Fruit fly (Drosophila melanogaster) whole organism: ENCODE data around the gene lmd.

Experiments
- CG8478 ChIP-seq: fragments of >200 bp; optimal IDR thresholded peaks from 2 replicates; lab custom pipeline; 2018; ENCODE audit warnings: inconsistent platforms
- Dll ChIP-seq: fragments of >200 bp; optimal IDR thresholded peaks from 2 replicates; lab custom pipeline; 2017
- EcR ChIP-seq, 2 experiments: fragments of >200 bp; optimal IDR thresholded peaks; 2 replicates each; lab custom pipeline; 2017; ENCODE audit warnings: missing biosample characterization in 2 of 2, missing genetic modification characterization in 2 of 2, missing genetic modification reagents in 2 of 2
- pan ChIP-seq: fragments of >200 bp; optimal IDR thresholded peaks from 2 replicates; lab custom pipeline; 2017
- psq ChIP-seq: fragments of >200 bp; optimal IDR thresholded peaks from 2 replicates; lab custom pipeline; 2017
- usp ChIP-seq: fragments of >200 bp; optimal IDR thresholded peaks from 2 replicates; lab custom pipeline; 2017; ENCODE audit warnings: missing biosample characterization, missing genetic modification characterization, mixed read lengths

Gene lmd

DNA sequence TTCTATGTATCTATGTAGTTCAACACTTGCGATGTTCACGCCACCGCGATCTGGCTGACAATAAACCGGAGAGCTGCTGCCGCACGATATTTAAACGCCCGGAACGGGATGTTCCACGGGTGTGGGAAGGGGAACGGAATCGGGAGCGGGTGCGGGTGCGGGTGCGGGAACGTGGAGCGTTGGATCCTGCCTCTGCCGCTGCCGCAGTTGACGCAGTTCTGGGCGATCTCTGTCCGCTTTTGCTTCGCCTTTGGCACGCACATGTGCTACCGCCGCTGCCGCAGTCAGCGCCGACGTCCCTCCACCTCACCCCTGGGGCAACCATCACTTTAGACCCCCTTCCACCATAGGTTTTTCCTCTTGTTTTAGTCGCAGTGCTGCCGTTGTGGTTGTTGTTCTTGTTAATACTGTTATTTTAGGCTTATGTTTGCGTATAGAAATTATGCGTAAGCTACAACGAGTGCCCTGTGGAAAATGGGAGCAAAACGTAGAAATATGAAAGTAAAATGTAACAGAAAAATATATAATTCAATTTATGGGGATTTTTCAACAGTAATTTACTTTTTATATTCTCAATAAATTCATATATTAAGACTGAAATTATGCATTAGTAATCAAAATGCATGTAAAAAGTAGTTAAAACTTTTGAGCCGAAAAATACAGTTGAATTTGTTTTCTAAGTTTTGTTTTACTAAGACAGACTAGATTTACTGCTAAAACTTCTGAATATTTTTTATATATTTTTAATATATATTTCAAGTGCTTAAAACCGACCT, at the start of gene lmd:
lmd (minus strand) TSS at position 62 of the 776 bp plus-strand sequence.
- TF ChIP-seq Dll (lab: Kevin White, UChicago) (no peak), CG8478 (lab: Kevin White, UChicago) (no peak), psq (lab: Kevin White, UChicago) (no peak), pan (lab: Kevin White, UChicago) (no peak), EcR (GFP tag; optimal IDR thresholded peaks at IDR 0.05; lab: Kevin White, UChicago) (no peak)

DNA sequence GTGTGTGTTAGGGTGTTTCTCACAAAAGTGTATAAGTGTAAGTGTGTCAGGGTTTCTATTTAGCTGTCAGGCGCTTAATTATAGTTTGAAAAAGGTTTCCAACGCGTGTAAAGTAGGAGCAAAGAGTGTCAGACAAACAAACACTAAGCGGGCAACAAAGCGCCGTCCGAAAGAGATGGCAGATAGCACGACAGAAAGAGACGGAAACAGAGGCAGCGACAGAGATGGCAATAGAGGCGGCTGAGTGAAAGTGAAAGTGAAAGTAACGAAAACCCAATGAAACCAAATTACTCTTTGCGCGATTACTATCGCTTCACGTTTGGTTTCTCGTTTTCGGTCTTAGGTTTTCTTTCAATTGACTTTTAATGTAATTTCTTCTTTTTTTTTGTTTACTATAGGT, 48.0 kb upstream of the lmd start:
- TF ChIP-seq pan (lab: Kevin White, UChicago), result no peak
- TF ChIP-seq CG8478 (lab: Kevin White, UChicago), result no peak
- TF ChIP-seq EcR (GFP tag; optimal IDR thresholded peaks at IDR 0.05; lab: Kevin White, UChicago), result no peak
- no peak for TF ChIP-seq usp (GFP tag; lab: Kevin White, UChicago)
- TF ChIP-seq psq (lab: Kevin White, UChicago), result no peak
- TF ChIP-seq Dll (lab: Kevin White, UChicago), result no peak

DNA sequence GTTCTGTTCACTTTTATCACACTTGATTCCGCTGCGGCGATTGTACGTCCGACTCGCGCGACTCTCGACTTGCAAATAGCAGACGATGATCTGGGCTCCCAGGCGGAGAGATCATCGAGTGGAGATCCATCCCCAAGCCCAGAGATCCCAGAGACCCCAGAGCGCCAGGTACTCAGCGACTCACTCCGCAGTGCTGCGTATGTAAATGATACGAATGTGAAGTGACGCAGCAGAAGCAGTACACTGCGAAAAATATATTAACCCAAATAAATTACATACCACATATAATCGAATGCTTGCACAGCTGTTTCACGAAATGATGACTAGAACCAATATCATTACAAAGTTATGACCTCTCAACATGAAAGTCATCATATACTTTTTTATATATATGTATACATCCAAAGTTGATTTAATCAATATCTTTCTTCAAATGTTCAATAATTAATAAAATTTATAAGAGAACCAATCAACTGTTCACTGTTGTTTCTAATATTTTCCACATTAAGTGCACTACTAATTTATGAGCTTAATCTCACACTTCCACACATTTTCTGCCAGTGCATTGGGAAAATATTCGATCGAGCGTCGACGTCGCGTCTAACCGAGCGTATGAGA, 40.8 kb upstream of the lmd start, which contains the start of gene CG17111:
CG17111 (minus strand) TSS at position 51 of the 618 bp plus-strand sequence.
- TF ChIP-seq pan (lab: Kevin White, UChicago) (no peak), psq (lab: Kevin White, UChicago) (no peak), EcR (GFP tag; optimal IDR thresholded peaks at IDR 0.05; lab: Kevin White, UChicago) (no peak), usp (GFP tag; lab: Kevin White, UChicago) (no peak), Dll (lab: Kevin White, UChicago) (no peak), CG8478 (lab: Kevin White, UChicago) (no peak)

DNA sequence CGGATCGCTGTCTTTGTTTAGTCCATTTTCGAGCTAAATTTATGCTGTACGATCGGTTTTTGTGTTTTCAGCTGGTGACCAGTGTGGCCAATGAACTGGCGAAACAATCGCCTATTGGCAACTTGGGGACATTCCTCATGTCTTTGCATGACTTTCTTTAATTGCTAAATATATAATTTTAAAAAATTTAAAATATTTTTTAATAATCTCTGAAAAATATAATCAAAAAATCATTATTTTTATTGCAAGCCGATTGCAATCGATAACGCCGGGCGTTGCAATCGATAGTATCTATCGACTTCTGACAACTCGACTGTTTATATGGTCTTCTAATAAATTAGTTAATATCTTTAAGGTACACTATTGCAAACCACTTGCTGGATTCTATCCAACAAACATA, 34.7 kb upstream of the lmd start, which contains the start of the genes sav and Ublcp1:
sav (minus strand) TSS at position 96 of the 400 bp plus-strand sequence.
Ublcp1 (plus strand) TSS at position 285 of the 400 bp plus-strand sequence.
- TF ChIP-seq Dll (lab: Kevin White, UChicago), result no peak
- no peak for TF ChIP-seq psq (lab: Kevin White, UChicago)
- TF ChIP-seq EcR (GFP tag; optimal IDR thresholded peaks at IDR 0.05; lab: Kevin White, UChicago), result no peak

DNA sequence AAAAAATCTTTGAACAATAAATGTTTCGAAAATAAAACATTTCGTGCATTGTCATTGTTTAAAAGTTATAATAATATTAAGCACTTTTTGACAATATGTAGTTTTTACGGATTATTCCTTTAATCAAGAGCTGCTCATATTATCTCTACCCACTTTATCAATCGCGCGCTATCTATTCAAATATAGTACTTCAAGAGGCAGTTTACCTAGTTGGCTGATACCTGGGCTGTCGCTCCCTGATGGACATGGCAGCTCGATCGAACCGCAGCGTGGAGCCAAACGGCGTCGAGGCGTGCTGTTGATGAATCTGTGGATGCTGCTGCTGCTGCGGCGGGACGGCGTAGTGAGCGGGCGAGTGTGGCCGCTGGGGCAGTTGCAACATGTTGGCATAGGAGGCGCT, 33.7 kb upstream of the lmd start:
- TF ChIP-seq EcR (GFP tag; optimal IDR thresholded peaks at IDR 0.05; lab: Kevin White, UChicago) (no peak), Dll (lab: Kevin White, UChicago) (no peak), usp (GFP tag; lab: Kevin White, UChicago) (no peak), psq (lab: Kevin White, UChicago) (no peak), pan (lab: Kevin White, UChicago) (no peak), CG8478 (lab: Kevin White, UChicago) (no peak)

DNA sequence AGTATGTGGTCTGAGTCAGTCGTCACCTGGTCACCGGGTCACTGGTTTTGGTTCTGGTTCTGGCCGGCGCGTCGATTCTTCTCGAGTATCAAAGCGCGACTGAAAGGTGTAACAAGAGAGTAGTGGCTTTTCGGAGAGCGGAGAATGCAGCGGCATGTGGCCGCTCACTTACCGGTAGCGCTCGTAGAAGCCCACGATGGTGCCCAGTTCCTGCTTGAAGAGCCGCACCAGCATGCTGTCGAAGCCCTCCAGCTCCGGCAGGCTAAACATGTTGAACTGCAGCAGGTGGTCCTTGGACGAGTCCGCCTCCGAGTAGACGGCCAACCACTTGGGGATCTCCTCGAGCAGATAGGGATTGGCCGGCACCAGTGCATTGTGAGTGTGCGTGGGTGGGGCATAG, 32.3 kb upstream of the lmd start, which contains the start of gene Ctns:
Ctns (minus strand) TSS at position 101 of the 400 bp plus-strand sequence.
- TF ChIP-seq Dll (lab: Kevin White, UChicago), result no peak
- no peak for TF ChIP-seq CG8478 (lab: Kevin White, UChicago)
- TF ChIP-seq psq (lab: Kevin White, UChicago), result no peak
- no peak for TF ChIP-seq EcR (GFP tag; optimal IDR thresholded peaks at IDR 0.05; lab: Kevin White, UChicago)
- TF ChIP-seq usp (GFP tag; lab: Kevin White, UChicago), result no peak
- TF ChIP-seq pan (lab: Kevin White, UChicago), result no peak

DNA sequence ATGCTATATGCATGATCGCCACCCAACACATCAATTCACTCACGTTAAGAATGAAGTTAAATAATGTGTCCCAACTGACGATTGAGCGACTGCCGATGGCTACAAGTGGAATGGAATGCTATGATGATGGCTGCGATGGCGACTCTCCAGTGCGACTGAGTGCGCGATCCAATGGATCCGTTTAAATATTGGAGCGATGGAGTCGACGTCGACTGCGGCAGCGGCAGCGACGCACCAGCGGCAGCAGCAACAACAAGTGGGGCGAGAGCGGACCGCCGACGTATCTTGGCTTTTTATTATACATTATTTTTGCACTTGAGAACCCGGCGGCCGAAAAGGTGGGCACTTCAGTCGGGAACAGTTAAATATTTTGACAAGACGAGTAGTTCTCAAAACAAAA, 30.9 kb upstream of the lmd start:
- TF ChIP-seq psq (lab: Kevin White, UChicago) (no peak), pan (lab: Kevin White, UChicago) (no peak), Dll (lab: Kevin White, UChicago) (no peak), usp (GFP tag; lab: Kevin White, UChicago) (no peak), EcR (GFP tag; optimal IDR thresholded peaks at IDR 0.05; lab: Kevin White, UChicago) (no peak), CG8478 (lab: Kevin White, UChicago) (no peak)

DNA sequence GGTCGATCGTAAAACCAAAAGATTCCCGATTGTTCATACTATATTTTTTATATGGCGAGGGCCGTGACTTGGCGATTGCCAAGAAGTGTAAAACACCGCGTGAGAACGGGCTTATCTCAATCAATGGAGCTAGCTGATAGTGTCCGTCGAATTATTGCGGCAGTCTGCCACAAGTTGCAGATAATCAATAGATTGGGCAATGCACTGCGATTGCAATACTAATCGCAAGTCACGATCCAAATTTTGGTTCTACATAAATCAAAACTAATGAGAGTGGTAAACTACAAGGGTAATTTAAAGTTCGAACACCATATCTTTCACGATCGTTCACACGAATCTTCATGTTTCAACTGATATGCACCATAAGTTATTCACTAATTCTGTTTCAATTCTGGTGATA, 30.2 kb upstream of the lmd start:
- TF ChIP-seq usp (GFP tag; lab: Kevin White, UChicago), result no peak
- TF ChIP-seq pan (lab: Kevin White, UChicago), result no peak
- no peak for TF ChIP-seq psq (lab: Kevin White, UChicago)
- TF ChIP-seq CG8478 (lab: Kevin White, UChicago), result no peak

DNA sequence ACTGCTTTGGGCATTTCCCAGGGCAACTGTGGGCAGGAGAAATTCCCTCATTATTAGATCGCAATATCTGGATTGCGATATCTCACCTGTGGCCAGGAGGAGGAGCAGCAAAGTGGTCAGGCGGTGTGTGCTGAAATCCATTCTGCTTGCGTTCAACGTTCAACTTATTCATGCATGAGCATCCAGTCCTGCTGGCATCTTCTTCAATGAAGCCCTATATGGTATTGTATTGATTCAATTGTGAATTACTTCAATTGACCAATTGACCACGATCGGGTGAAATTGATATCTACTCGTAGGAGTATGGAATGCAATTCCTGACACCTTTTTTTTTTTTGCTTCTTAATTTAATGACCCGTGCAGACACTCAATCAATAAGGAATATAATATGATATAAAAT, 29.6 kb upstream of the lmd start:
- no peak for TF ChIP-seq usp (GFP tag; lab: Kevin White, UChicago)
- TF ChIP-seq CG8478 (lab: Kevin White, UChicago), result no peak
- no peak for TF ChIP-seq pan (lab: Kevin White, UChicago)
- TF ChIP-seq Dll (lab: Kevin White, UChicago), result no peak
- no peak for TF ChIP-seq EcR (GFP tag; optimal IDR thresholded peaks at IDR 0.05; lab: Kevin White, UChicago)
- no peak for TF ChIP-seq psq (lab: Kevin White, UChicago)

DNA sequence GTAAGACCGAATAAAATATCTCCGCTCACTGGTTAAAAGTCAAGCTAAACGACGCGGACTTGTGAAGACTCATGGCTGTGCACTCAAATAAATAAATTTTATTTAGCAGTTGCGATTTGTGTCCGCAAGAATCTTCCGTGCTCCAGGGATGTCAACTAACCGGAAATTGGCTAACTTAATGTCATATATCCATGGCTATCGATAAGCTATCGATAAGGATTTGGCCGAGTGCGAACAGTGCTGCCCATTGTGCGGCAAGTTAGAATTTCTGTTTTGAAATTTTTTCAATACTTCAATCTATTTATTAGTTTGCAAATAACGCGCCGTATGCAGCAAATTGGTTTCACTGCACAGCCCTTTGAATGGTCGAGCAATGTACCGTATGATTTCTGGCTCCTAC, 27.4 kb upstream of the lmd start, which contains the start of gene p53:
p53 (minus strand) TSS at position 147 of the 400 bp plus-strand sequence.
- TF ChIP-seq psq (lab: Kevin White, UChicago) (no peak), Dll (lab: Kevin White, UChicago) (no peak), usp (GFP tag; lab: Kevin White, UChicago) (no peak), EcR (GFP tag; optimal IDR thresholded peaks at IDR 0.05; lab: Kevin White, UChicago) (no peak), CG8478 (lab: Kevin White, UChicago) (no peak), pan (lab: Kevin White, UChicago) (no peak)

DNA sequence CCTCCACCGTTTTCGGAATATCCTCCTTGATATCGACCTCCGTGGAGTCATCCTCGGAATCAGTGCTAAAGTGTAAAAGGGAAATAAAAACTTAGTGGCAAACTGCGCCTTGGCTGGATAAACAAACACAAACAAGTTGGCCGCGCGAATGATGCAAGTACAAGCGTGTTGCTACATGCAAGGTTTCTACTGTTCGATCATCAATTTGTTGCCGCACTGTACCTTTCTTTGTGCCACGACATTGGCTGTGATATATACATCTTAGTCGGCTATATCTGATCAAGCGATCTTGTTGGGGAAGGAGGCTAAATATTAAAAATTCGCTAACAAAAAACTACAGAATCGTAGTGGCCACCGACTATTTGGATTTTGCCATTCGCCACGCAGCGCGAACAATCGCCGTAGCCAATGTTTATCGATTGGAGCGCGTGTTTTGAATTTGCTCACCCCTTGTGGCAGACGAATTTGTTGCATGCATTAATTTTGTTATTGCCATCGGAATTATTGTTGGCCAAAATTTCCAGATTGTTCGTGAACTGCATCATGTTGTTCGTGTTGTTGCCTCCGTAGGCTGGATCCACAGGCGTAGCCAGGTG, 26.7 kb upstream of the lmd start:
- no peak for TF ChIP-seq CG8478 (lab: Kevin White, UChicago)
- TF ChIP-seq EcR (GFP tag; optimal IDR thresholded peaks at IDR 0.05; lab: Kevin White, UChicago), result no peak
- no peak for TF ChIP-seq psq (lab: Kevin White, UChicago)
- TF ChIP-seq Dll (lab: Kevin White, UChicago), result no peak
- TF ChIP-seq usp (GFP tag; lab: Kevin White, UChicago), result no peak
- no peak for TF ChIP-seq pan (lab: Kevin White, UChicago)
